Worm (Caenorhabditis elegans) whole organism, young adult: ENCODE results near the gene pelo-1.

Experiments
- B0261.1 ChIP-seq: sonication (generic microtip); optimal IDR thresholded peaks from 2 replicates; lab custom pipeline; 2016; ENCODE audit warnings: mild to moderate bottlenecking, missing genetic modification characterization, moderate library complexity, missing compliant biosample characterization
- B0336.3 ChIP-seq: fragments of 200-800 bp; sonication (Bioruptor generic); IDR thresholded peaks from 2 replicates; pipeline ENCODE4 v1.3.6; 2022; ENCODE audit warnings: missing genetic modification characterization, missing compliant biosample characterization
- C17E4.6 ChIP-seq: fragments of 200-800 bp; sonication (Bioruptor generic); IDR thresholded peaks from 2 replicates; pipeline ENCODE4 v1.3.6; 2022; ENCODE audit warnings: missing genetic modification reagents, missing genetic modification characterization, missing compliant biosample characterization
- F23B12.7 ChIP-seq: sonication (generic microtip); optimal IDR thresholded peaks from 2 replicates; lab custom pipeline; 2017; ENCODE audit warnings: missing genetic modification characterization, mild to moderate bottlenecking, missing compliant biosample characterization, antibody characterized with exemption, moderate library complexity; ENCODE audit not compliant: insufficient read depth
- F33H1.4 ChIP-seq: fragments of 200-800 bp; sonication (Bioruptor generic); IDR thresholded peaks from 2 replicates; pipeline ENCODE4 v1.3.6; 2022; ENCODE audit warnings: missing genetic modification reagents, missing genetic modification characterization, missing compliant biosample characterization
- F49E8.2 ChIP-seq: sonication (generic microtip); optimal IDR thresholded peaks from 3 replicates; lab custom pipeline; 2017; ENCODE audit warnings: missing genetic modification characterization, mild to moderate bottlenecking, missing compliant biosample characterization, antibody characterized with exemption, moderate library complexity; ENCODE audit not compliant: insufficient read depth
- F52B5.7 ChIP-seq: sonication (generic microtip); optimal IDR thresholded peaks from 2 replicates; lab custom pipeline; 2016; ENCODE audit warnings: mild to moderate bottlenecking, missing genetic modification characterization, missing compliant biosample characterization
- F57C9.4 ChIP-seq: sonication (generic microtip); optimal IDR thresholded peaks from 2 replicates; lab custom pipeline; 2017; ENCODE audit warnings: mild to moderate bottlenecking, missing genetic modification characterization, missing compliant biosample characterization
- K11D2.4 ChIP-seq: fragments of 200-800 bp; sonication (Bioruptor generic); IDR thresholded peaks from 2 replicates; pipeline ENCODE4 v1.3.6; 2022; ENCODE audit warnings: missing genetic modification reagents, missing genetic modification characterization, missing compliant biosample characterization
- T07F8.4 ChIP-seq: sonication (generic microtip); optimal IDR thresholded peaks from 2 replicates; lab custom pipeline; 2016; ENCODE audit warnings: mild to moderate bottlenecking, missing genetic modification characterization, moderate library complexity, missing compliant biosample characterization
- Y79H2A.3 ChIP-seq: fragments of 200-800 bp; sonication (Bioruptor generic); conservative IDR thresholded peaks from 2 replicates; pipeline ENCODE4 v1.3.6; 2022; ENCODE audit warnings: missing genetic modification reagents, missing genetic modification characterization, missing compliant biosample characterization
- aptf-2 ChIP-seq: fragments of 200-800 bp; sonication (Bioruptor generic); conservative IDR thresholded peaks from 2 replicates; pipeline ENCODE4 v1.3.6; 2022; ENCODE audit warnings: missing genetic modification reagents, missing genetic modification characterization, missing compliant biosample characterization
- aptf-3 ChIP-seq: fragments of 200-800 bp; sonication (Bioruptor generic); IDR thresholded peaks from 2 replicates; pipeline ENCODE4 v1.3.6; 2022; ENCODE audit warnings: missing genetic modification characterization, missing compliant biosample characterization
- athp-1 ChIP-seq: sonication (generic microtip); optimal IDR thresholded peaks from 2 replicates; lab custom pipeline; 2017; ENCODE audit warnings: mild to moderate bottlenecking, missing genetic modification characterization, missing compliant biosample characterization
- attf-3 ChIP-seq: fragments of 200-800 bp; sonication (Bioruptor generic); conservative IDR thresholded peaks from 2 replicates; pipeline ENCODE4 v1.3.6; 2022; ENCODE audit warnings: missing genetic modification reagents, missing genetic modification characterization, missing compliant biosample characterization
- ccch-3 ChIP-seq: fragments of 200-800 bp; sonication (Bioruptor generic); optimal IDR thresholded peaks from 2 replicates; lab custom pipeline; 2018; ENCODE audit warnings: mild to moderate bottlenecking, missing genetic modification characterization, missing compliant biosample characterization
- cebp-2 ChIP-seq: fragments of 200-800 bp; sonication (Bioruptor generic); IDR thresholded peaks from 2 replicates; pipeline ENCODE4 v1.3.6; 2022; ENCODE audit warnings: missing genetic modification characterization, missing compliant biosample characterization
- ceh-100 ChIP-seq: fragments of 200-800 bp; sonication (Bioruptor generic); IDR thresholded peaks from 2 replicates; pipeline ENCODE4 v1.3.6; 2022; ENCODE audit warnings: missing genetic modification reagents, missing genetic modification characterization, missing compliant biosample characterization
- ceh-40 ChIP-seq: fragments of 200-800 bp; sonication (Bioruptor generic); IDR thresholded peaks from 2 replicates; pipeline ENCODE4 v1.3.6; 2022; ENCODE audit warnings: missing genetic modification characterization, missing compliant biosample characterization
- ceh-58 ChIP-seq: fragments of 200-800 bp; sonication (Bioruptor generic); IDR thresholded peaks from 2 replicates; pipeline ENCODE4 v1.3.6; 2022; ENCODE audit warnings: missing genetic modification characterization, missing compliant biosample characterization
- ceh-79 ChIP-seq: sonication (generic microtip); optimal IDR thresholded peaks from 2 replicates; lab custom pipeline; 2017; ENCODE audit warnings: mild to moderate bottlenecking, missing genetic modification characterization, missing compliant biosample characterization
- ceh-91 ChIP-seq: fragments of 200-800 bp; sonication (Bioruptor generic); IDR thresholded peaks from 2 replicates; pipeline ENCODE4 v1.3.6; 2022; ENCODE audit warnings: missing genetic modification reagents, missing genetic modification characterization, missing compliant biosample characterization
- dpff-1 ChIP-seq: sonication (generic microtip); optimal IDR thresholded peaks from 2 replicates; lab custom pipeline; 2017; ENCODE audit warnings: mild to moderate bottlenecking, missing genetic modification characterization, missing compliant biosample characterization
- gei-17 ChIP-seq: fragments of 200-800 bp; sonication (Bioruptor generic); optimal IDR thresholded peaks from 2 replicates; lab custom pipeline; 2018; ENCODE audit warnings: mild to moderate bottlenecking, missing genetic modification characterization, missing compliant biosample characterization
- hlh-26 ChIP-seq: fragments of 200-800 bp; sonication (Bioruptor generic); conservative IDR thresholded peaks from 2 replicates; pipeline ENCODE4 v1.3.6; 2022; ENCODE audit warnings: missing genetic modification reagents, missing genetic modification characterization, missing compliant biosample characterization
- hsf-1 ChIP-seq: fragments of 200-800 bp; sonication (Bioruptor generic); IDR thresholded peaks from 2 replicates; pipeline ENCODE4 v1.3.6; 2022; ENCODE audit warnings: missing genetic modification reagents, missing genetic modification characterization, missing compliant biosample characterization
- lag-1 ChIP-seq: fragments of 200-800 bp; sonication (Bioruptor generic); IDR thresholded peaks from 2 replicates; pipeline ENCODE4 v1.3.6; 2022; ENCODE audit warnings: missing genetic modification reagents, missing genetic modification characterization, missing compliant biosample characterization
- lin-40 ChIP-seq: sonication (generic microtip); optimal IDR thresholded peaks from 2 replicates; lab custom pipeline; 2016; ENCODE audit warnings: missing genetic modification characterization, mild to moderate bottlenecking, missing compliant biosample characterization, missing genotype, missing genetic modification reagents
- lsy-27 ChIP-seq: sonication (generic microtip); optimal IDR thresholded peaks from 2 replicates; lab custom pipeline; 2017; ENCODE audit warnings: missing genetic modification characterization, mild to moderate bottlenecking, missing compliant biosample characterization, antibody characterized with exemption, missing genotype, borderline replicate concordance; ENCODE audit not compliant: insufficient read depth
- madf-10 ChIP-seq: sonication (generic microtip); optimal IDR thresholded peaks from 2 replicates; lab custom pipeline; 2016; ENCODE audit warnings: mild to moderate bottlenecking, missing genetic modification characterization, missing compliant biosample characterization
- madf-3 ChIP-seq: fragments of 200-800 bp; sonication (Bioruptor generic); IDR thresholded peaks from 2 replicates; pipeline ENCODE4 v1.3.6; 2022; ENCODE audit warnings: missing genetic modification reagents, missing genetic modification characterization, missing compliant biosample characterization
- mel-28 ChIP-seq: sonication (generic microtip); optimal IDR thresholded peaks from 2 replicates; lab custom pipeline; 2016; ENCODE audit warnings: borderline replicate concordance, mild to moderate bottlenecking, missing genetic modification characterization, missing compliant biosample characterization
- nfyb-1 ChIP-seq: fragments of 200-800 bp; sonication (Bioruptor generic); IDR thresholded peaks from 2 replicates; pipeline ENCODE4 v1.3.6; 2022; ENCODE audit warnings: missing genetic modification reagents, missing genetic modification characterization, missing compliant biosample characterization
- nhr-179 ChIP-seq: sonication (generic microtip); optimal IDR thresholded peaks from 2 replicates; lab custom pipeline; 2016; ENCODE audit warnings: mild to moderate bottlenecking, missing genetic modification characterization, missing compliant biosample characterization
- nhr-27 ChIP-seq: fragments of 200-800 bp; sonication (Bioruptor generic); optimal IDR thresholded peaks from 2 replicates; lab custom pipeline; 2018; ENCODE audit warnings: mild to moderate bottlenecking, missing genetic modification characterization, moderate library complexity, missing compliant biosample characterization
- nhr-90 ChIP-seq: sonication (generic microtip); optimal IDR thresholded peaks from 2 replicates; lab custom pipeline; 2016; ENCODE audit warnings: missing genotype, mild to moderate bottlenecking, missing genetic modification characterization, missing compliant biosample characterization
- pbrm-1 ChIP-seq: fragments of 200-800 bp; sonication (Bioruptor generic); IDR thresholded peaks from 2 replicates; pipeline ENCODE4 v1.3.6; 2022; ENCODE audit warnings: missing genetic modification reagents, missing genetic modification characterization, missing compliant biosample characterization
- rcor-1 ChIP-seq: fragments of 200-800 bp; sonication (Bioruptor generic); IDR thresholded peaks from 2 replicates; pipeline ENCODE4 v1.3.6; 2022; ENCODE audit warnings: missing genetic modification reagents, missing genetic modification characterization, missing compliant biosample characterization
- rec-8 ChIP-seq, 2 experiments: sonication (generic microtip); optimal IDR thresholded peaks; 2 replicates each; lab custom pipeline; 2016; ENCODE audit warnings: mild to moderate bottlenecking in 2 of 2, missing genetic modification characterization in 2 of 2, missing genetic modification reagents in 2 of 2, missing genotype in 2 of 2, missing biosample characterization in 1 of 2, missing compliant biosample characterization in 1 of 2, moderate library complexity in 1 of 2
- sdz-38 ChIP-seq: sonication (generic microtip); optimal IDR thresholded peaks from 2 replicates; lab custom pipeline; 2016; ENCODE audit warnings: missing genotype, missing genetic modification characterization, missing compliant biosample characterization
- sea-2 ChIP-seq: fragments of 200-800 bp; sonication (Bioruptor generic); IDR thresholded peaks from 2 replicates; pipeline ENCODE4 v1.3.6; 2022; ENCODE audit warnings: missing genetic modification characterization, missing compliant biosample characterization
- snpc-1.1 ChIP-seq: sonication (generic microtip); optimal IDR thresholded peaks from 2 replicates; lab custom pipeline; 2017; ENCODE audit warnings: missing genetic modification characterization, mild to moderate bottlenecking, missing compliant biosample characterization, antibody characterized with exemption, moderate library complexity, missing genotype, missing genetic modification reagents; ENCODE audit not compliant: insufficient read depth
- somi-1 ChIP-seq: fragments of 200-800 bp; sonication (Bioruptor generic); optimal IDR thresholded peaks from 2 replicates; lab custom pipeline; 2018; ENCODE audit warnings: mild to moderate bottlenecking, missing genetic modification characterization, missing compliant biosample characterization
- tlf-1 ChIP-seq: fragments of 200-800 bp; sonication (Bioruptor generic); optimal IDR thresholded peaks from 2 replicates; lab custom pipeline; 2018; ENCODE audit warnings: mild to moderate bottlenecking, missing genetic modification characterization, missing compliant biosample characterization
- zfh-2 ChIP-seq: fragments of 200-800 bp; sonication (Bioruptor generic); conservative IDR thresholded peaks from 2 replicates; pipeline ENCODE4 v1.3.6; 2022; ENCODE audit warnings: missing genetic modification reagents, missing genetic modification characterization, missing compliant biosample characterization
- ztf-18 ChIP-seq: sonication (generic microtip); optimal IDR thresholded peaks from 2 replicates; lab custom pipeline; 2016; ENCODE audit warnings: missing genotype, mild to moderate bottlenecking, missing genetic modification characterization, missing compliant biosample characterization
- ztf-25 ChIP-seq: fragments of 200-800 bp; sonication (Bioruptor generic); IDR thresholded peaks from 2 replicates; pipeline ENCODE4 v1.3.6; 2022; ENCODE audit warnings: missing genetic modification reagents, missing genetic modification characterization, missing compliant biosample characterization
- ztf-28 ChIP-seq: fragments of 200-800 bp; sonication (Bioruptor generic); IDR thresholded peaks from 2 replicates; pipeline ENCODE4 v1.3.6; 2022; ENCODE audit warnings: missing genetic modification reagents, missing genetic modification characterization, missing compliant biosample characterization
- ztf-3 ChIP-seq: fragments of 200-800 bp; sonication (Bioruptor generic); optimal IDR thresholded peaks from 2 replicates; lab custom pipeline; 2018; ENCODE audit warnings: mild to moderate bottlenecking, missing genetic modification characterization, missing compliant biosample characterization

Gene pelo-1

ce11 chrIII:4172210-4172609 lies 31.8 kb downstream of the pelo-1 start (continued):
- no peak for TF ChIP-seq lsy-27 (tag; lab: Kevin White, UChicago)
- TF ChIP-seq hsf-1 (GFP tag; lab: Robert Waterston, UW), result peak; percentile 77
- TF ChIP-seq snpc-1.1, result peak; percentile 63
- TF ChIP-seq ztf-28, result no peak
- TF ChIP-seq Y79H2A.3 (GFP tag; lab: Robert Waterston, UW), result 0 out of 2 replicates have a peak, but pooled peaks have one; percentile 44
- 0 out of 2 replicates have a peak, but pooled peaks have one; percentile 31 for TF ChIP-seq ztf-25 (GFP tag; lab: Robert Waterston, UW)
- peak; percentile 82 for TF ChIP-seq F49E8.2
- TF ChIP-seq madf-10, result no peak
- no peak for TF ChIP-seq sea-2 (GFP tag; lab: Robert Waterston, UW)
- TF ChIP-seq rcor-1, result no peak
- TF ChIP-seq ceh-91 (GFP tag; lab: Robert Waterston, UW), result no peak
- no peak for TF ChIP-seq nhr-90
- no peak for TF ChIP-seq ceh-40
- peak; percentile 47; the same call in 1 of the 2 replicates for TF ChIP-seq nfyb-1 (GFP tag; lab: Robert Waterston, UW)
- TF ChIP-seq somi-1 (GFP tag; lab: Kevin White, UChicago), result no peak
- 0 out of 2 replicates have a peak, but pooled peaks have one; percentile 36 for TF ChIP-seq pbrm-1 (GFP tag; lab: Robert Waterston, UW)
- no peak for TF ChIP-seq F52B5.7
- TF ChIP-seq nhr-179 (tag; lab: Kevin White, UChicago), result no peak
- no peak for TF ChIP-seq aptf-2 (GFP tag; lab: Robert Waterston, UW)
- no peak for TF ChIP-seq zfh-2
- no peak for TF ChIP-seq ccch-3 (GFP tag; lab: Kevin White, UChicago)
- TF ChIP-seq ceh-100 (GFP tag; lab: Robert Waterston, UW), result peak; percentile 32; the same call in 1 of the 2 replicates
- no peak for TF ChIP-seq B0261.1 (tag; lab: Kevin White, UChicago)
- no peak for TF ChIP-seq C17E4.6
- no peak for TF ChIP-seq F23B12.7 (tag; lab: Kevin White, UChicago)
- TF ChIP-seq cebp-2 (GFP tag; lab: Robert Waterston, UW), result peak; percentile 61; the same call in 1 of the 2 replicates
- TF ChIP-seq nhr-27 (tag; lab: Kevin White, UChicago), result no peak
- TF ChIP-seq F57C9.4 (tag; lab: Kevin White, UChicago), result no peak
- peak; percentile 72 for TF ChIP-seq tlf-1
- no peak for TF ChIP-seq ztf-3 (GFP tag; lab: Kevin White, UChicago)
- peak; percentile 13 for TF ChIP-seq dpff-1 (tag; lab: Kevin White, UChicago)
- peak; percentile 69 for TF ChIP-seq B0336.3 (GFP tag; lab: Robert Waterston, UW)
- no peak for TF ChIP-seq sdz-38 (tag; lab: Kevin White, UChicago)
- no peak for TF ChIP-seq hlh-26 (GFP tag; lab: Robert Waterston, UW)
- TF ChIP-seq lin-40 (tag; lab: Kevin White, UChicago), result no peak
- no peak for TF ChIP-seq F33H1.4 (GFP tag; lab: Robert Waterston, UW)
- peak; percentile 69 for TF ChIP-seq ceh-79
- TF ChIP-seq lag-1 (GFP tag; lab: Robert Waterston, UW), result no peak
- peak; percentile 88 for TF ChIP-seq athp-1 (tag; lab: Kevin White, UChicago)
- no peak for TF ChIP-seq T07F8.4 (tag; lab: Kevin White, UChicago)
- no peak for TF ChIP-seq ztf-18 (tag; lab: Kevin White, UChicago)
- TF ChIP-seq aptf-3 (GFP tag; lab: Robert Waterston, UW), result peak; percentile 76; the same call in 1 of the 2 replicates
- no peak for TF ChIP-seq ceh-58
- TF ChIP-seq gei-17 (GFP tag; lab: Kevin White, UChicago), result no peak
- TF ChIP-seq mel-28 (tag; lab: Kevin White, UChicago), result no peak
- TF ChIP-seq K11D2.4 (GFP tag; lab: Robert Waterston, UW), result no peak
- TF ChIP-seq rec-8 (tag; optimal IDR thresholded peaks at IDR 0.05; lab: Kevin White, UChicago), result no peak
- TF ChIP-seq madf-3, result peak; percentile 85
- TF ChIP-seq attf-3 (GFP tag; lab: Robert Waterston, UW), result no peak
